Fruit fly (Drosophila melanogaster): ENCODE data around the gene CG12395.

Gene CG12395

dm6 chrX:16090179-16091144 is 27.8 kb upstream of the CG12395 start (continued):
- peak; percentile 84 for TF ChIP-seq CG11723 (GFP tag; optimal IDR thresholded peaks at IDR 0.05)
- TF ChIP-seq otp (GFP tag; IDR thresholded peaks at IDR 0.05), result peak; percentile 86
- peak; percentile 38 for TF ChIP-seq MESR4 (GFP tag; optimal IDR thresholded peaks at IDR 0.05)
- TF ChIP-seq CG30431 (GFP tag; optimal IDR thresholded peaks at IDR 0.05), result peak; percentile 76
- no peak for TF ChIP-seq pan (optimal IDR thresholded peaks at IDR 0.05)
- TF ChIP-seq pan (GFP tag; optimal IDR thresholded peaks at IDR 0.05 in 1 of 2, IDR thresholded peaks at IDR 0.05 in 1 of 2), result peak in 1 of 2 experiments; percentile 94
- TF ChIP-seq emc (GFP tag; optimal IDR thresholded peaks at IDR 0.05), result peak; percentile 84
- peak; percentile 93 for TF ChIP-seq dmrt99B (tag; optimal IDR thresholded peaks at IDR 0.05)
- peak; percentile 93 for TF ChIP-seq PHDP (tag; optimal IDR thresholded peaks at IDR 0.05)
- TF ChIP-seq CG3065 (GFP tag; optimal IDR thresholded peaks at IDR 0.05), result peak; percentile 62
- TF ChIP-seq p53 (GFP tag; optimal IDR thresholded peaks at IDR 0.05), result peak; percentile 64
- peak; percentile 94 for TF ChIP-seq CG14014 (GFP tag; IDR thresholded peaks at IDR 0.05)
- TF ChIP-seq ems (GFP tag; optimal IDR thresholded peaks at IDR 0.05), result peak; percentile 83
- peak; percentile 74 for TF ChIP-seq CG8089 (GFP tag; optimal IDR thresholded peaks at IDR 0.05)
- no peak for TF ChIP-seq hb (GFP tag; IDR thresholded peaks at IDR 0.05; ENCODE audit: partially characterized antibody)
- peak; percentile 97 for TF ChIP-seq mirr (GFP tag; optimal IDR thresholded peaks at IDR 0.05)
- 0 out of 2 replicates have a peak, but pooled peaks have one; percentile 31 for TF ChIP-seq crol (GFP tag; IDR thresholded peaks at IDR 0.05)
- TF ChIP-seq CG12391 (tag; optimal IDR thresholded peaks at IDR 0.05), result peak; percentile 86
- peak; percentile 97 for TF ChIP-seq CG12769 (tag; optimal IDR thresholded peaks at IDR 0.05)
- no peak for TF ChIP-seq HLH4C (GFP tag; IDR thresholded peaks at IDR 0.05; ENCODE audit: partially characterized antibody)
- peak; percentile 91 for TF ChIP-seq sens-2 (GFP tag; IDR thresholded peaks at IDR 0.05)
- peak; percentile 75 for TF ChIP-seq gcm2 (GFP tag; optimal IDR thresholded peaks at IDR 0.05)
- peak; percentile 87 for TF ChIP-seq CG10147 (GFP tag; optimal IDR thresholded peaks at IDR 0.05)
- peak; percentile 80 for TF ChIP-seq al (GFP tag; IDR thresholded peaks at IDR 0.05)
- peak; percentile 62 for TF ChIP-seq CG15696 (tag; optimal IDR thresholded peaks at IDR 0.05)
- peak; percentile 74 for TF ChIP-seq luna (GFP tag; optimal IDR thresholded peaks at IDR 0.05)
- peak; percentile 89 for TF ChIP-seq sug (tag; optimal IDR thresholded peaks at IDR 0.05)
- TF ChIP-seq esg (GFP tag; conservative IDR thresholded peaks at IDR 0.05), result peak; percentile 91
- TF ChIP-seq Sox100B (GFP tag; optimal IDR thresholded peaks at IDR 0.05), result peak; percentile 75
- peak; percentile 17 for TF ChIP-seq TFAM (GFP tag; optimal IDR thresholded peaks at IDR 0.05)
- peak; percentile 60 for TF ChIP-seq D19A (tag; optimal IDR thresholded peaks at IDR 0.05)
- no peak for TF ChIP-seq nom (GFP tag; optimal IDR thresholded peaks at IDR 0.05)
- peak; percentile 64 for TF ChIP-seq kay (GFP tag; optimal IDR thresholded peaks at IDR 0.05)
- peak; percentile 72; the same call in 1 of the 3 replicates for TF ChIP-seq jigr1 (GFP tag; IDR thresholded peaks at IDR 0.05)
- TF ChIP-seq fd3F (GFP tag; optimal IDR thresholded peaks at IDR 0.05), result peak; percentile 91
- peak; percentile 68 for TF ChIP-seq fd64A (GFP tag; optimal IDR thresholded peaks at IDR 0.05)
- peak; percentile 91 for TF ChIP-seq caup (GFP tag; optimal IDR thresholded peaks at IDR 0.05; ENCODE audit: severe bottlenecking)
- TF ChIP-seq wek (GFP tag; optimal IDR thresholded peaks at IDR 0.05), result peak; percentile 84
- TF ChIP-seq CG7745 (tag; optimal IDR thresholded peaks at IDR 0.05), result no peak
- TF ChIP-seq CHES-1-like (GFP tag; optimal IDR thresholded peaks at IDR 0.05), result peak; percentile 82
- peak; percentile 72 for TF ChIP-seq CG6654 (GFP tag; optimal IDR thresholded peaks at IDR 0.05)
- peak; percentile 90 for TF ChIP-seq HHEX (GFP tag; optimal IDR thresholded peaks at IDR 0.05)
- TF ChIP-seq dmrt11E (tag; optimal IDR thresholded peaks at IDR 0.05), result peak; percentile 21
- no peak for TF ChIP-seq Dll (GFP tag; IDR thresholded peaks at IDR 0.05; ENCODE audit: partially characterized antibody)
- no peak for TF ChIP-seq grn (GFP tag; optimal IDR thresholded peaks at IDR 0.05)
- TF ChIP-seq Taf1 (GFP tag; IDR thresholded peaks at IDR 0.05), result peak; percentile 79
- TF ChIP-seq Neu2 (GFP tag; optimal IDR thresholded peaks at IDR 0.05; ENCODE audit: borderline replicate concordance), result no peak
